Worm (Caenorhabditis elegans): ENCODE results near the gene dhs-5.

DNA sequence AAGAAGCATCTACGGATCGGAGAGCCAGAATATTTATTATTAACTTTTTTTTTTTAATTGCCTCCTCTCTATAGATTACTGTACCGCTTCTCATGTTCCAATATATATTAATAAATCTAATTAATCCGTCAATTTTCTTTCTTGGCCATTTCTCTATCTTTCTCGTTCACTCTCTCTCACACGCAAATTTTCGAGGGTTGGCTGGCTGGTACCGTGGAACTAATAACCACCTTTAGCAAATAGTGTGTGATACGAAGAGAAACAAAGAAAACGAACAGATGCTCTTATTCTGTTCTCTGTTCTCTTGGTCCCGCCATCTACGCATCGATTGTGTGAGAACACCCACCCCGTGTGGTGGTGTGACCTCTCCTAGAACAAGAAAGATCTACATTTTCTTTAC, 35.3 kb upstream of the dhs-5 start:
- TF ChIP-seq ztf-23 (GFP tag; IDR thresholded peaks at IDR 0.05) (no peak), med-1 (GFP tag; optimal IDR thresholded peaks at IDR 0.05; ENCODE audit: insufficient read depth) (no peak), klf-2 (GFP tag; conservative IDR thresholded peaks at IDR 0.05) (no peak), ref-1 (GFP tag; conservative IDR thresholded peaks at IDR 0.05) (no peak)
